Worm (Caenorhabditis elegans) whole organism, midembryonic: ENCODE measurements around the gene pqn-84.

Experiments
- T22C8.4 ChIP-seq: fragments of 200-800 bp; sonication (Bioruptor generic); IDR thresholded peaks from 2 replicates; pipeline ENCODE4 v1.3.6; 2022; ENCODE audit warnings: missing genetic modification characterization, missing compliant biosample characterization
- cog-1 ChIP-seq: sonication (generic microtip); optimal IDR thresholded peaks from 2 replicates; lab custom pipeline; 2016; ENCODE audit warnings: missing genetic modification characterization, missing compliant biosample characterization
- flt-1 ChIP-seq: fragments of 200-800 bp; sonication (Bioruptor generic); IDR thresholded peaks from 2 replicates; pipeline ENCODE4 v1.3.6; 2022; ENCODE audit warnings: missing genetic modification characterization, missing compliant biosample characterization
- klf-2 ChIP-seq: fragments of 200-800 bp; sonication (Bioruptor generic); conservative IDR thresholded peaks from 2 replicates; pipeline ENCODE4 v1.3.6; 2022; ENCODE audit warnings: missing genetic modification reagents, missing genetic modification characterization, missing compliant biosample characterization
- med-1 ChIP-seq: sonication (generic microtip); optimal IDR thresholded peaks from 2 replicates; lab custom pipeline; 2017; ENCODE audit warnings: missing genetic modification characterization, mild to moderate bottlenecking, missing compliant biosample characterization, antibody characterized with exemption, missing genetic modification reagents; ENCODE audit not compliant: insufficient read depth
- ref-1 ChIP-seq: fragments of 200-800 bp; sonication (Bioruptor generic); conservative IDR thresholded peaks from 2 replicates; pipeline ENCODE4 v1.3.6; 2022; ENCODE audit warnings: missing genetic modification reagents, missing genetic modification characterization, missing compliant biosample characterization
- tab-1 ChIP-seq: fragments of 200-800 bp; sonication (Bioruptor generic); IDR thresholded peaks from 2 replicates; pipeline ENCODE4 v1.3.6; 2022; ENCODE audit warnings: missing genetic modification characterization, missing compliant biosample characterization
- ztf-23 ChIP-seq: fragments of 200-800 bp; sonication (Bioruptor generic); IDR thresholded peaks from 2 replicates; pipeline ENCODE4 v1.3.6; 2022; ENCODE audit warnings: missing genetic modification reagents, missing genetic modification characterization, missing compliant biosample characterization

ce11 chrIII:11732056-11732455, 32.0 kb downstream of the pqn-84 start, which contains the start of gene Y41C4A.21:
- TF ChIP-seq T22C8.4 (GFP tag; lab: Robert Waterston, UW) (no peak), ztf-23 (no peak), klf-2 (no peak), ref-1 (no peak), flt-1 (GFP tag; lab: Robert Waterston, UW) (no peak), tab-1 (GFP tag; lab: Robert Waterston, UW) (no peak), med-1 (no peak), cog-1 (tag; lab: Kevin White, UChicago) (no peak)
